Worm (Caenorhabditis elegans): ENCODE data around the gene Y54G2A.10.

DNA sequence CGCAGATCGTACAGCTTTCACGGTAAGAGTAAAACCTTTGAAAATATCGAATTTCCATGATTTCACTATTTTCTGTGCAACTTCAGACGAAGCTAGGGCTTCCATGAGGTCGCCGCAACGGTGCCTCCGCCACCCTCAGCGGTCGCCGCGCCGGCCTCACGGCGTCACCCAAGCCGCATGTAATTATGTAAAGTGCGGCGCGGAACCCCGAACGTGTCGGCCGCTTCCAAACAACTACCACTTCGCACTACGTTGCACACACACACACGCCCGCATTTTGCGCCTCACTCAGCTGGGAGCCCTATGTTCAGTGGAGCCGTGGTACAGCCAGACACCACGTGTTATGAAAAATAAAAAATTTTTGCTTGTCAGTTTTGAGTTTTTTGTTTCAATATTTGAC is 17.5 kb downstream of the Y54G2A.10 start:
- TF ChIP-seq ama-1 (optimal IDR thresholded peaks at IDR 0.05) = no peak
- TF ChIP-seq B0310.2 (tag; optimal IDR thresholded peaks at IDR 0.05) = no peak
- no peak for TF ChIP-seq scrt-1 (GFP tag; IDR thresholded peaks at IDR 0.05)
- TF ChIP-seq ets-7 (tag; optimal IDR thresholded peaks at IDR 0.05) = no peak
- no peak for TF ChIP-seq tbx-11 (GFP tag; IDR thresholded peaks at IDR 0.05)
- no peak for TF ChIP-seq ceh-13 (GFP tag; optimal IDR thresholded peaks at IDR 0.05)
- no peak for TF ChIP-seq tbx-37 (GFP tag; conservative IDR thresholded peaks at IDR 0.05)
- TF ChIP-seq flt-1 (GFP tag; IDR thresholded peaks at IDR 0.05) = no peak
- TF ChIP-seq pes-1 (GFP tag; IDR thresholded peaks at IDR 0.05) = no peak
- TF ChIP-seq ceh-36 (tag; optimal IDR thresholded peaks at IDR 0.05) = no peak
- no peak for TF ChIP-seq hnd-1 (tag; optimal IDR thresholded peaks at IDR 0.05)
